Fruit fly (Drosophila melanogaster): ENCODE results near the gene Pomp.
A peak's percentile ranks its signal among the peaks of the same experiment; 100 is the strongest.

Pomp gene

dm6 chr2L:20805624-20806339, 18.3 kb downstream of the Pomp start (continued):
- TF ChIP-seq dac (GFP tag; optimal IDR thresholded peaks at IDR 0.05) (peak; percentile 40), svp (GFP tag) (peak; percentile 91), Hr38 (GFP tag; optimal IDR thresholded peaks at IDR 0.05) (no peak), salr (GFP tag; optimal IDR thresholded peaks at IDR 0.05) (peak; percentile 11 to 38), topi (GFP tag; optimal IDR thresholded peaks at IDR 0.05) (peak; percentile 64), CG11294 (GFP tag; IDR thresholded peaks at IDR 0.05) (0 out of 2 replicates have a peak, but pooled peaks have one; percentile 38), Eip75B (GFP tag; optimal IDR thresholded peaks at IDR 0.05) (peak; percentile 63), eg (GFP tag; IDR thresholded peaks at IDR 0.05) (peak; percentile 80), CG7368 (GFP tag; optimal IDR thresholded peaks at IDR 0.05) (no peak), acj6 (GFP tag; optimal IDR thresholded peaks at IDR 0.05) (peak; percentile 78), Lpt (GFP tag; optimal IDR thresholded peaks at IDR 0.05) (peak; percentile 49), Sox15 (GFP tag; optimal IDR thresholded peaks at IDR 0.05) (peak; percentile 58), net (GFP tag; optimal IDR thresholded peaks at IDR 0.05) (peak; percentile 79), Met (GFP tag; optimal IDR thresholded peaks at IDR 0.05) (peak; percentile 72), CG4318 (GFP tag; optimal IDR thresholded peaks at IDR 0.05) (peak; percentile 38), vri (GFP tag; optimal IDR thresholded peaks at IDR 0.05) (peak; percentile 82), CG6808 (GFP tag; optimal IDR thresholded peaks at IDR 0.05) (peak; percentile 34), CG3032 (tag; optimal IDR thresholded peaks at IDR 0.05) (peak; percentile 44), fkh (GFP tag; optimal IDR thresholded peaks at IDR 0.05) (peak; percentile 60), CG31627 (GFP tag; optimal IDR thresholded peaks at IDR 0.05) (peak; percentile 62), Ets96B (tag; optimal IDR thresholded peaks at IDR 0.05) (peak; percentile 49), dsx (GFP tag; optimal IDR thresholded peaks at IDR 0.05; ENCODE audit: poor library complexity, severe bottlenecking) (peak; percentile 51), CG34406 (GFP tag; optimal IDR thresholded peaks at IDR 0.05) (peak; percentile 68), CG8319 (GFP tag; optimal IDR thresholded peaks at IDR 0.05) (peak; percentile 63), CG6276 (GFP tag; optimal IDR thresholded peaks at IDR 0.05) (peak; percentile 65), CG8119 (GFP tag; IDR thresholded peaks at IDR 0.05) (peak; percentile 76), esn (GFP tag; optimal IDR thresholded peaks at IDR 0.05) (peak; percentile 81), fd85E (GFP tag; optimal IDR thresholded peaks at IDR 0.05) (no peak)

- TF ChIP-seq CG3032 (tag; optimal IDR thresholded peaks at IDR 0.05) (no peak), Gug (GFP tag; IDR thresholded peaks at IDR 0.05) (no peak), CG8319 (GFP tag; optimal IDR thresholded peaks at IDR 0.05) (no peak), Eip78C (GFP tag) (no peak), fd85E (GFP tag; optimal IDR thresholded peaks at IDR 0.05) (no peak), CG7368 (GFP tag; optimal IDR thresholded peaks at IDR 0.05) (no peak), CG4318 (GFP tag; optimal IDR thresholded peaks at IDR 0.05) (no peak), net (GFP tag; optimal IDR thresholded peaks at IDR 0.05) (no peak), CG34406 (GFP tag; optimal IDR thresholded peaks at IDR 0.05) (no peak), CG3919 (GFP tag; optimal IDR thresholded peaks at IDR 0.05) (no peak), fkh (GFP tag; optimal IDR thresholded peaks at IDR 0.05) (no peak), Blimp-1 (GFP tag; optimal IDR thresholded peaks at IDR 0.05) (no peak), Ets21C (GFP tag; optimal IDR thresholded peaks at IDR 0.05) (no peak)
Observed at dm6 chr2L:20806619-20807018, 19.2 kb downstream of the Pomp start.

- peak; percentile 12 for TF ChIP-seq CG11762 (GFP tag; optimal IDR thresholded peaks at IDR 0.05; ENCODE audit: insufficient read depth)
- peak in 1 of 2 experiments; percentile 12 for TF ChIP-seq ss (GFP tag; optimal IDR thresholded peaks at IDR 0.05)
- no peak for TF ChIP-seq salr (GFP tag; optimal IDR thresholded peaks at IDR 0.05)
- TF ChIP-seq CG7368 (GFP tag; optimal IDR thresholded peaks at IDR 0.05), result no peak
- TF ChIP-seq esn (GFP tag; optimal IDR thresholded peaks at IDR 0.05), result peak; percentile 27
- peak; percentile 31 for TF ChIP-seq CG3919 (GFP tag; optimal IDR thresholded peaks at IDR 0.05)
- TF ChIP-seq CG31627 (GFP tag; optimal IDR thresholded peaks at IDR 0.05), result no peak
- no peak for TF ChIP-seq Sox14 (GFP tag; optimal IDR thresholded peaks at IDR 0.05)
- peak; percentile 87 for TF ChIP-seq fkh (GFP tag; optimal IDR thresholded peaks at IDR 0.05)
- TF ChIP-seq CG6854 (GFP tag; optimal IDR thresholded peaks at IDR 0.05), result no peak
- no peak for TF ChIP-seq CG16779 (tag; optimal IDR thresholded peaks at IDR 0.05)
- peak; percentile 30 for TF ChIP-seq vri (GFP tag; optimal IDR thresholded peaks at IDR 0.05)
- peak; percentile 10 for TF ChIP-seq Met (GFP tag; optimal IDR thresholded peaks at IDR 0.05)
- TF ChIP-seq CG10631 (GFP tag; optimal IDR thresholded peaks at IDR 0.05), result peak; percentile 15
- TF ChIP-seq pdm3 (GFP tag; optimal IDR thresholded peaks at IDR 0.05), result peak; percentile 19
- TF ChIP-seq Ets21C (GFP tag; optimal IDR thresholded peaks at IDR 0.05), result no peak
- peak; percentile 33 for TF ChIP-seq OdsH (GFP tag; optimal IDR thresholded peaks at IDR 0.05)
- TF ChIP-seq CG6792 (GFP tag; optimal IDR thresholded peaks at IDR 0.05), result peak; percentile 40
- TF ChIP-seq fd85E (GFP tag; optimal IDR thresholded peaks at IDR 0.05), result no peak
- TF ChIP-seq achi (GFP tag; optimal IDR thresholded peaks at IDR 0.05), result peak; percentile 26
- peak; percentile 44 for TF ChIP-seq Ets96B (tag; optimal IDR thresholded peaks at IDR 0.05)
- TF ChIP-seq CG6808 (GFP tag; optimal IDR thresholded peaks at IDR 0.05), result peak; percentile 14
- TF ChIP-seq Lpt (GFP tag; optimal IDR thresholded peaks at IDR 0.05), result no peak
Observed at dm6 chr2L:20807617-20808509, 20.4 kb downstream of the Pomp start.

Measured in whole organism, prepupa.